Worm (Caenorhabditis elegans) whole organism, midembryonic: Measurements from ENCODE around the gene F40F4.7.

Experiments used
- cog-1 ChIP-seq: sonication (generic microtip); optimal IDR thresholded peaks from 2 replicates; lab custom pipeline; 2016; ENCODE audit warnings: missing genetic modification characterization, missing compliant biosample characterization
- flt-1 ChIP-seq: fragments of 200-800 bp; sonication (Bioruptor generic); IDR thresholded peaks from 2 replicates; pipeline ENCODE4 v1.3.6; 2022; ENCODE audit warnings: missing genetic modification characterization, missing compliant biosample characterization
- med-1 ChIP-seq: sonication (generic microtip); optimal IDR thresholded peaks from 2 replicates; lab custom pipeline; 2017; ENCODE audit warnings: missing genetic modification characterization, mild to moderate bottlenecking, missing compliant biosample characterization, antibody characterized with exemption, missing genetic modification reagents; ENCODE audit not compliant: insufficient read depth
- ref-1 ChIP-seq: fragments of 200-800 bp; sonication (Bioruptor generic); conservative IDR thresholded peaks from 2 replicates; pipeline ENCODE4 v1.3.6; 2022; ENCODE audit warnings: missing genetic modification reagents, missing genetic modification characterization, missing compliant biosample characterization

DNA sequence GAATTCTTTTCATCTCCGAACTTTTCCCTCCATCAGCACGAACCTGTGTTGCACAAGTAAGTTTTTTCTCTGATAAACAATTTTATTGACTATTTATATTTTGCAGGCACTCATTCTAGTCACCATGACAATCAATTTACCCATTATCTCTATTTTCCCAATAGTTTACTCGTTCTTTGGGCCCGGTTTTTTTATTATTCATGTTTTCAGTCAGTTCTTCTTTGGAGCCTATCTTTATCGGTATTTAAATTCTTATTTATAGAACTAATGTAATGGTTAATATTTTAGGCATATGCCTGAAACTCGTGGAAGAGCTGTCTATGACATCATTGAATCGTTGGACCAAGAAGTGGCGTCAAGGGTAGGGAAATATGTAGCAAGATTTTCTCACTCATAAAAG lies 39.2 kb upstream of the F40F4.7 start:
- TF ChIP-seq med-1 (GFP tag; lab: Kevin White, UChicago) = no peak
- TF ChIP-seq cog-1 (tag; lab: Kevin White, UChicago) = no peak
- no peak for TF ChIP-seq ref-1 (GFP tag; lab: Robert Waterston, UW)
- TF ChIP-seq flt-1 = no peak
